Fruit fly (Drosophila melanogaster) whole organism, pupa: ENCODE data around the gene beta-Man.

Experiments used
- CG10348 ChIP-seq: fragments of 200-800 bp; sonication (Bioruptor generic); IDR thresholded peaks from 2 replicates; pipeline ENCODE4 v1.3.6; 2022; ENCODE audit warnings: missing biosample characterization, missing genetic modification characterization
- CG15710 ChIP-seq: fragments of 200-800 bp; sonication (Bioruptor generic); optimal IDR thresholded peaks from 2 replicates; lab custom pipeline; 2018; ENCODE audit warnings: missing biosample characterization, mild to moderate bottlenecking, missing genetic modification characterization, moderate library complexity
- CG32121 ChIP-seq: fragments of 200-800 bp; sonication (Bioruptor generic); IDR thresholded peaks from 2 replicates; pipeline ENCODE4 v1.3.6; 2022; ENCODE audit warnings: missing biosample characterization, missing genetic modification characterization
- CG34367 ChIP-seq: fragments of 200-800 bp; sonication (Bioruptor generic); optimal IDR thresholded peaks from 2 replicates; lab custom pipeline; 2018; ENCODE audit warnings: missing biosample characterization, mild to moderate bottlenecking, missing genetic modification characterization
- CG8159 ChIP-seq: fragments of 200-800 bp; sonication (Bioruptor generic); optimal IDR thresholded peaks from 3 replicates; lab custom pipeline; 2018; ENCODE audit warnings: missing biosample characterization, mild to moderate bottlenecking, missing genetic modification characterization, moderate library complexity
- CG8301 ChIP-seq: fragments of 200-800 bp; sonication (Bioruptor generic); optimal IDR thresholded peaks from 2 replicates; lab custom pipeline; 2018; ENCODE audit warnings: missing biosample characterization, mild to moderate bottlenecking, missing genetic modification characterization
- CG9948 ChIP-seq: fragments of 200-800 bp; sonication (Bioruptor generic); optimal IDR thresholded peaks from 2 replicates; lab custom pipeline; 2018; ENCODE audit warnings: missing biosample characterization, mild to moderate bottlenecking, missing genetic modification characterization, moderate library complexity
- D1 ChIP-seq: fragments of 200-800 bp; sonication (Bioruptor generic); optimal IDR thresholded peaks from 2 replicates; lab custom pipeline; 2018; ENCODE audit warnings: missing biosample characterization, mild to moderate bottlenecking, missing genetic modification characterization, moderate library complexity
- EcR ChIP-seq: fragments of 200-800 bp; sonication (Bioruptor generic); optimal IDR thresholded peaks from 3 replicates; lab custom pipeline; 2019; ENCODE audit warnings: missing biosample characterization, missing genetic modification characterization, mild to moderate bottlenecking, moderate library complexity, missing genetic modification reagents
- Pif1B ChIP-seq: fragments of 200-800 bp; sonication (Bioruptor generic); optimal IDR thresholded peaks from 3 replicates; lab custom pipeline; 2016; ENCODE audit warnings: missing biosample characterization, missing genetic modification characterization

DNA sequence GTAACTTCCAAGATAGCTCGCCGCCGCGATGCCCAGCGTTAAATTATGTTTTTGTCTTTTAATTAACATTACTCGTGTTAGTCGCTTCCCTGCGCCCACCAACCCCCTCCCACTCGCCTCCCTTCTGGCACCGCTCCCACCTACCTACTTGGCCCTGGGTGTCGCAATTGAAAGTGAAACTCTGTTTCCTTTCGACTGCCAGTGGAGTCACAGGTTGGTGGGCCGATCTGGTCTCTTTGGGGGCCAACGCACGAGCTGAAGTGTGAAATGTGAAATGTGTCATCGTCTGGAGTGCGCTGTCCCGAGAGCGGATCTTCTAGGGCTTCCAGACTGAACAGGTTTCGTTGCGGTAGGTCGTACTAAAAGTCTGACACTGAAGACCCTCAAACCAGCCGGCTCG is 17.6 kb downstream of the beta-Man start:
- TF ChIP-seq CG8159 (tag; lab: Kevin White, UChicago) (no peak), CG34367 (tag; lab: Kevin White, UChicago) (no peak), CG32121 (GFP tag; lab: Robert Waterston, UW) (no peak), CG8301 (tag; lab: Kevin White, UChicago) (no peak), D1 (tag; lab: Kevin White, UChicago) (no peak), CG10348 (GFP tag; lab: Robert Waterston, UW) (no peak), Pif1B (no peak), CG15710 (tag; lab: Kevin White, UChicago) (no peak), CG9948 (no peak), EcR (GFP tag; lab: Kevin White, UChicago) (peak; percentile 54)
